Fruit fly (Drosophila melanogaster): ENCODE measurements around the gene Uros2.

dm6 chr3R:15816276-15816675 is 28.0 kb downstream of the Uros2 start:
- TF ChIP-seq repo (GFP tag; optimal IDR thresholded peaks at IDR 0.05) (no peak), CG8290 (GFP tag; optimal IDR thresholded peaks at IDR 0.05) (no peak), CG8290 (tag; optimal IDR thresholded peaks at IDR 0.05) (no peak)

All from whole organism, embryonic.